Fruit fly (Drosophila melanogaster): ENCODE results near the gene CG11168.

The CG11168 gene

dm6 chr3R:24953152-24953551 is 35.2 kb downstream of the CG11168 start:
- no peak for TF ChIP-seq CG17801 (GFP tag; optimal IDR thresholded peaks at IDR 0.05; ENCODE audit: partially characterized antibody)

- no peak for TF ChIP-seq CG17801 (GFP tag; optimal IDR thresholded peaks at IDR 0.05; ENCODE audit: partially characterized antibody)
Observed at dm6 chr3R:24962470-24962869, 44.6 kb downstream of the CG11168 start.

dm6 chr3R:24965403-24965802 is 47.5 kb downstream of the CG11168 start:
- no peak for TF ChIP-seq CG17801 (GFP tag; optimal IDR thresholded peaks at IDR 0.05; ENCODE audit: partially characterized antibody)

dm6 chr3R:24966578-24966977 is 48.7 kb downstream of the CG11168 start:
- TF ChIP-seq CG17801 (GFP tag; optimal IDR thresholded peaks at IDR 0.05; ENCODE audit: partially characterized antibody), result no peak

- no peak for TF ChIP-seq CG17801 (GFP tag; optimal IDR thresholded peaks at IDR 0.05; ENCODE audit: partially characterized antibody)
Observed at dm6 chr3R:24968015-24968414, 50.1 kb downstream of the CG11168 start.

dm6 chr3R:24968888-24969287 is 51.0 kb downstream of the CG11168 start:
- TF ChIP-seq CG17801 (GFP tag; optimal IDR thresholded peaks at IDR 0.05; ENCODE audit: partially characterized antibody), result no peak

- TF ChIP-seq CG17801 (GFP tag; optimal IDR thresholded peaks at IDR 0.05; ENCODE audit: partially characterized antibody), result no peak
Observed at dm6 chr3R:24970323-24971067, 52.6 kb downstream of the CG11168 start.

Data from ovary, adult (tissue).